Fruit fly (Drosophila melanogaster) whole organism, prepupa: Measurements from ENCODE around the gene Uros1.
A peak's percentile ranks its signal among the peaks of the same experiment; 100 is the strongest.

Source experiments
- Blimp-1 ChIP-seq: fragments of 200-800 bp; sonication (Bioruptor generic); optimal IDR thresholded peaks from 3 replicates; lab custom pipeline; 2017; ENCODE audit warnings: missing biosample characterization, missing genetic modification characterization, mild to moderate bottlenecking, moderate library complexity, missing genetic modification reagents
- CG11294 ChIP-seq: fragments of 200-800 bp; sonication (Bioruptor generic); IDR thresholded peaks from 2 replicates; pipeline ENCODE4 v1.3.6; 2022; ENCODE audit warnings: missing biosample characterization, missing genetic modification characterization
- CG11762 ChIP-seq: fragments of 200-800 bp; sonication (Bioruptor generic); optimal IDR thresholded peaks from 3 replicates; lab custom pipeline; 2016; ENCODE audit warnings: missing biosample characterization, missing genetic modification characterization; ENCODE audit not compliant: insufficient read depth
- CG11902 ChIP-seq: fragments of 200-800 bp; sonication (Bioruptor generic); optimal IDR thresholded peaks from 3 replicates; lab custom pipeline; 2016; ENCODE audit warnings: missing biosample characterization, missing genetic modification characterization
- CG15336 ChIP-seq: fragments of 200-800 bp; sonication (Bioruptor generic); IDR thresholded peaks from 2 replicates; pipeline ENCODE4 v1.3.6; 2022; ENCODE audit warnings: missing biosample characterization, missing genetic modification characterization
- CG1621 ChIP-seq: fragments of 200-800 bp; sonication (Bioruptor generic); optimal IDR thresholded peaks from 3 replicates; lab custom pipeline; 2018; ENCODE audit warnings: missing biosample characterization, mild to moderate bottlenecking, missing genetic modification characterization
- CG16779 ChIP-seq: fragments of 200-800 bp; sonication (Bioruptor generic); optimal IDR thresholded peaks from 3 replicates; lab custom pipeline; 2017; ENCODE audit warnings: missing biosample characterization, mild to moderate bottlenecking, missing genetic modification characterization
- CG3032 ChIP-seq: fragments of 200-800 bp; optimal IDR thresholded peaks from 2 replicates; lab custom pipeline; 2019; ENCODE audit warnings: missing biosample characterization, mild to moderate bottlenecking, missing genetic modification characterization, moderate library complexity
- CG31627 ChIP-seq: fragments of 200-800 bp; sonication (Bioruptor generic); optimal IDR thresholded peaks from 3 replicates; lab custom pipeline; 2016; ENCODE audit warnings: missing biosample characterization, missing genetic modification characterization
- CG32006 ChIP-seq: fragments of 200-800 bp; sonication (Bioruptor generic); optimal IDR thresholded peaks from 3 replicates; lab custom pipeline; 2017; ENCODE audit warnings: missing biosample characterization, mild to moderate bottlenecking, missing genetic modification characterization
- CG34406 ChIP-seq: fragments of 200-800 bp; sonication (Bioruptor generic); optimal IDR thresholded peaks from 3 replicates; lab custom pipeline; 2016; ENCODE audit warnings: missing biosample characterization, missing genetic modification characterization
- CG3919 ChIP-seq: fragments of 200-800 bp; sonication (Bioruptor generic); optimal IDR thresholded peaks from 3 replicates; lab custom pipeline; 2016; ENCODE audit warnings: missing biosample characterization, missing genetic modification characterization
- CG4318 ChIP-seq: fragments of 200-800 bp; sonication (Bioruptor generic); optimal IDR thresholded peaks from 3 replicates; lab custom pipeline; 2017; ENCODE audit warnings: missing biosample characterization, mild to moderate bottlenecking, missing genetic modification characterization
- CG6163 ChIP-seq: fragments of 200-800 bp; sonication (Bioruptor generic); IDR thresholded peaks from 3 replicates; pipeline ENCODE4 v1.3.6; 2022; ENCODE audit warnings: missing biosample characterization, missing genetic modification characterization
- CG6276 ChIP-seq: fragments of 200-800 bp; sonication (Bioruptor generic); optimal IDR thresholded peaks from 2 replicates; lab custom pipeline; 2017; ENCODE audit warnings: missing biosample characterization, mild to moderate bottlenecking, missing genetic modification characterization
- CG6808 ChIP-seq: fragments of 200-800 bp; sonication (Bioruptor generic); optimal IDR thresholded peaks from 3 replicates; lab custom pipeline; 2017; ENCODE audit warnings: missing biosample characterization, missing genetic modification characterization, mild to moderate bottlenecking, moderate library complexity, missing genetic modification reagents
- CG6854 ChIP-seq: fragments of 200-800 bp; sonication (Bioruptor generic); optimal IDR thresholded peaks from 2 replicates; lab custom pipeline; 2017; ENCODE audit warnings: missing biosample characterization, mild to moderate bottlenecking, missing genetic modification characterization
- CG7368 ChIP-seq: fragments of 200-800 bp; sonication (Bioruptor generic); optimal IDR thresholded peaks from 3 replicates; lab custom pipeline; 2016; ENCODE audit warnings: missing biosample characterization, missing genetic modification characterization
- CG8119 ChIP-seq: fragments of 200-800 bp; sonication (Bioruptor generic); IDR thresholded peaks from 3 replicates; pipeline ENCODE4 v1.3.6; 2022; ENCODE audit warnings: missing biosample characterization, missing genetic modification characterization
- CG8319 ChIP-seq: fragments of 200-800 bp; sonication (Bioruptor generic); optimal IDR thresholded peaks from 3 replicates; lab custom pipeline; 2016; ENCODE audit warnings: missing biosample characterization, missing genetic modification characterization
- CG9139 ChIP-seq: fragments of 200-800 bp; sonication (Bioruptor generic); optimal IDR thresholded peaks from 3 replicates; lab custom pipeline; 2017; ENCODE audit warnings: missing biosample characterization, mild to moderate bottlenecking, missing genetic modification characterization
- Eip75B ChIP-seq: fragments of 200-800 bp; sonication (Bioruptor generic); optimal IDR thresholded peaks from 3 replicates; lab custom pipeline; 2016; ENCODE audit warnings: missing biosample characterization, missing genetic modification characterization
- Eip78C ChIP-seq: fragments of 200-800 bp; sonication (Bioruptor generic); peaks from one replicate; lab custom pipeline; 2016; ENCODE audit warnings: missing biosample characterization, missing genetic modification characterization
- Eip93F ChIP-seq: fragments of 200-800 bp; sonication (Bioruptor generic); optimal IDR thresholded peaks from 2 replicates; lab custom pipeline; 2016; ENCODE audit warnings: missing biosample characterization, mild to moderate bottlenecking, missing genetic modification characterization
- Ets21C ChIP-seq: fragments of 200-800 bp; sonication (Bioruptor generic); optimal IDR thresholded peaks from 3 replicates; lab custom pipeline; 2016; ENCODE audit warnings: missing biosample characterization, missing genetic modification characterization
- Ets96B ChIP-seq: fragments of 200-800 bp; optimal IDR thresholded peaks from 2 replicates; lab custom pipeline; 2019; ENCODE audit warnings: missing biosample characterization, mild to moderate bottlenecking, missing genetic modification characterization, moderate library complexity
- Hr38 ChIP-seq: sonication (Bioruptor generic); optimal IDR thresholded peaks from 2 replicates; lab custom pipeline; 2016; ENCODE audit warnings: missing biosample characterization, missing genetic modification characterization
- Hr39 ChIP-seq: fragments of 200-800 bp; sonication (Bioruptor generic); optimal IDR thresholded peaks from 2 replicates; lab custom pipeline; 2016; ENCODE audit warnings: missing biosample characterization, missing genetic modification characterization
- Lpt ChIP-seq: fragments of 200-800 bp; sonication (Bioruptor generic); optimal IDR thresholded peaks from 3 replicates; lab custom pipeline; 2016; ENCODE audit warnings: missing biosample characterization, missing genetic modification characterization
- Met ChIP-seq: fragments of 200-800 bp; sonication (Bioruptor generic); optimal IDR thresholded peaks from 3 replicates; lab custom pipeline; 2016; ENCODE audit warnings: missing biosample characterization, missing genetic modification characterization
- Smox ChIP-seq: fragments of 200-800 bp; sonication (Bioruptor generic); optimal IDR thresholded peaks from 3 replicates; lab custom pipeline; 2016; ENCODE audit warnings: missing biosample characterization, missing genetic modification characterization
- Sox102F ChIP-seq: fragments of 200-800 bp; sonication (Bioruptor generic); optimal IDR thresholded peaks from 2 replicates; lab custom pipeline; 2016; ENCODE audit warnings: missing biosample characterization, mild to moderate bottlenecking, missing genetic modification characterization
- acj6 ChIP-seq: fragments of 200-800 bp; sonication (Bioruptor generic); optimal IDR thresholded peaks from 3 replicates; lab custom pipeline; 2016; ENCODE audit warnings: missing biosample characterization, missing genetic modification characterization
- cyc ChIP-seq: fragments of 200-800 bp; sonication (Bioruptor generic); optimal IDR thresholded peaks from 3 replicates; lab custom pipeline; 2016; ENCODE audit warnings: missing biosample characterization, missing genetic modification characterization
- dac ChIP-seq: fragments of 200-800 bp; sonication (Bioruptor generic); optimal IDR thresholded peaks from 2 replicates; lab custom pipeline; 2017; ENCODE audit warnings: missing biosample characterization, mild to moderate bottlenecking, missing genetic modification characterization
- dsx ChIP-seq: fragments of 200-800 bp; optimal IDR thresholded peaks from 3 replicates; lab custom pipeline; 2019; ENCODE audit warnings: missing biosample characterization, mild to moderate bottlenecking, missing genetic modification characterization, moderate library complexity; ENCODE audit not compliant: poor library complexity, severe bottlenecking
- eg ChIP-seq: fragments of 200-800 bp; sonication (Bioruptor generic); IDR thresholded peaks from 3 replicates; pipeline ENCODE4 v1.3.6; 2022; ENCODE audit warnings: missing biosample characterization, missing genetic modification characterization
- esn ChIP-seq: fragments of 200-800 bp; sonication (Bioruptor generic); optimal IDR thresholded peaks from 2 replicates; lab custom pipeline; 2016; ENCODE audit warnings: missing biosample characterization, mild to moderate bottlenecking, missing genetic modification characterization, moderate library complexity
- fd85E ChIP-seq: fragments of 200-800 bp; sonication (Bioruptor generic); optimal IDR thresholded peaks from 3 replicates; lab custom pipeline; 2016; ENCODE audit warnings: missing biosample characterization, missing genetic modification characterization
- fkh ChIP-seq: fragments of 200-800 bp; sonication (Bioruptor generic); optimal IDR thresholded peaks from 3 replicates; lab custom pipeline; 2017; ENCODE audit warnings: missing biosample characterization, mild to moderate bottlenecking, missing genetic modification characterization, moderate library complexity
- lz ChIP-seq: fragments of 200-800 bp; sonication (Bioruptor generic); optimal IDR thresholded peaks from 3 replicates; lab custom pipeline; 2016; ENCODE audit warnings: missing biosample characterization, missing genetic modification characterization
- net ChIP-seq: fragments of 200-800 bp; sonication (Bioruptor generic); optimal IDR thresholded peaks from 3 replicates; lab custom pipeline; 2016; ENCODE audit warnings: missing biosample characterization, missing genetic modification characterization
- pdm3 ChIP-seq: fragments of 200-800 bp; sonication (Bioruptor generic); optimal IDR thresholded peaks from 3 replicates; lab custom pipeline; 2016; ENCODE audit warnings: missing biosample characterization, missing genetic modification characterization
- salr ChIP-seq, 2 experiments: fragments of 200-800 bp; sonication (Bioruptor generic); optimal IDR thresholded peaks; 3 replicates each; lab custom pipeline; 2016 to 2018; ENCODE audit warnings: missing biosample characterization in 2 of 2, missing genetic modification characterization in 2 of 2, mild to moderate bottlenecking in 1 of 2
- svp ChIP-seq: fragments of 200-800 bp; sonication (Bioruptor generic); peaks from one replicate; lab custom pipeline; 2016; ENCODE audit warnings: missing biosample characterization, missing genetic modification characterization
- topi ChIP-seq: fragments of 200-800 bp; sonication (Bioruptor generic); optimal IDR thresholded peaks from 3 replicates; lab custom pipeline; 2016; ENCODE audit warnings: missing biosample characterization, missing genetic modification characterization
- vri ChIP-seq: fragments of 200-800 bp; sonication (Bioruptor generic); optimal IDR thresholded peaks from 3 replicates; lab custom pipeline; 2016; ENCODE audit warnings: missing biosample characterization, mild to moderate bottlenecking, missing genetic modification characterization

Gene Uros1

DNA sequence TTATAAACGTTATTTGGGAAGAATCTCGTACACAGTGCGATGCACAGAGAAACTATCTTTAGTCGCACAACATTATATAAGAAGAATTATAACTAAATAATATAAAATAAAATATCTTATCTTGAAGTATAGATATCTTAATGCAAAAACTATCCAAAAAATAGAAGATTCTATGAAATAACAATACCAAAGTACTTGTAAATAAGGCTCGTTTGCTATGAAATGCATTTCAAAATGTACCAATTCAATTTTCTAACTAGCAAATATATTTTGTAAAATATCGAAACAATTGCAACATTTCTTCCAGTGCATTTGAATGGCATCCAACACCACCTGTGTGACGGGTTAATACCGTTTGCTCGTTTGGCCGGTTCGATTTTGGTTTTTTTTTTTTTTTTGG is 33.8 kb downstream of the Uros1 start (continued):
- TF ChIP-seq Blimp-1 (GFP tag; lab: Kevin White, UChicago), result peak; percentile 31
- TF ChIP-seq Smox (GFP tag; lab: Kevin White, UChicago), result peak; percentile 45
- peak; percentile 40 for TF ChIP-seq lz (GFP tag; lab: Kevin White, UChicago)
- TF ChIP-seq CG9139, result no peak
- peak; percentile 49 for TF ChIP-seq topi (GFP tag; lab: Kevin White, UChicago)
- no peak for TF ChIP-seq CG8319 (GFP tag; lab: Kevin White, UChicago)
- TF ChIP-seq acj6, result peak; percentile 5
- TF ChIP-seq CG3919 (GFP tag; lab: Kevin White, UChicago), result peak; percentile 17
- TF ChIP-seq CG16779 (tag; lab: Kevin White, UChicago), result no peak
- peak; percentile 22 for TF ChIP-seq Ets96B
- no peak for TF ChIP-seq Lpt (GFP tag; lab: Kevin White, UChicago)
- TF ChIP-seq CG3032 (tag; lab: Kevin White, UChicago), result peak; percentile 34
- no peak for TF ChIP-seq Ets21C
- TF ChIP-seq Eip78C (GFP tag; lab: Kevin White, UChicago), result peak; percentile 69
- peak; percentile 13 for TF ChIP-seq CG6276 (GFP tag; lab: Kevin White, UChicago)
- no peak for TF ChIP-seq pdm3 (GFP tag; lab: Kevin White, UChicago)
- TF ChIP-seq vri, result no peak
- no peak for TF ChIP-seq CG32006 (GFP tag; lab: Kevin White, UChicago)
- TF ChIP-seq CG34406 (GFP tag; lab: Kevin White, UChicago), result peak; percentile 44
- no peak for TF ChIP-seq CG11294 (GFP tag; lab: Robert Waterston, UW)
- TF ChIP-seq CG1621, result no peak
- peak; percentile 72 for TF ChIP-seq svp (GFP tag; lab: Kevin White, UChicago)
- no peak for TF ChIP-seq CG11902 (GFP tag; lab: Kevin White, UChicago)
- TF ChIP-seq net, result no peak
- TF ChIP-seq cyc (GFP tag; lab: Kevin White, UChicago), result peak; percentile 36
- TF ChIP-seq dac, result no peak
- no peak for TF ChIP-seq CG6854 (GFP tag; lab: Kevin White, UChicago)
- no peak for TF ChIP-seq CG4318 (GFP tag; lab: Kevin White, UChicago)
- TF ChIP-seq Hr39 (GFP tag; lab: Kevin White, UChicago), result peak; percentile 44
- TF ChIP-seq salr (GFP tag; optimal IDR thresholded peaks at IDR 0.05; lab: Kevin White, UChicago), result no peak
- peak; percentile 32; the same call in 1 of the 2 replicates for TF ChIP-seq CG15336 (GFP tag; lab: Robert Waterston, UW)
- no peak for TF ChIP-seq CG11762 (GFP tag; lab: Kevin White, UChicago)
- TF ChIP-seq CG8119 (GFP tag; lab: Robert Waterston, UW), result peak; percentile 28; the same call in 1 of the 3 replicates
- TF ChIP-seq CG6163 (GFP tag; lab: Robert Waterston, UW), result 0 out of 3 replicates have a peak, but pooled peaks have one; percentile 33
- no peak for TF ChIP-seq fd85E
- TF ChIP-seq esn (GFP tag; lab: Kevin White, UChicago), result peak; percentile 62
- TF ChIP-seq CG31627 (GFP tag; lab: Kevin White, UChicago), result peak; percentile 36
- TF ChIP-seq Sox102F, result peak; percentile 38

DNA sequence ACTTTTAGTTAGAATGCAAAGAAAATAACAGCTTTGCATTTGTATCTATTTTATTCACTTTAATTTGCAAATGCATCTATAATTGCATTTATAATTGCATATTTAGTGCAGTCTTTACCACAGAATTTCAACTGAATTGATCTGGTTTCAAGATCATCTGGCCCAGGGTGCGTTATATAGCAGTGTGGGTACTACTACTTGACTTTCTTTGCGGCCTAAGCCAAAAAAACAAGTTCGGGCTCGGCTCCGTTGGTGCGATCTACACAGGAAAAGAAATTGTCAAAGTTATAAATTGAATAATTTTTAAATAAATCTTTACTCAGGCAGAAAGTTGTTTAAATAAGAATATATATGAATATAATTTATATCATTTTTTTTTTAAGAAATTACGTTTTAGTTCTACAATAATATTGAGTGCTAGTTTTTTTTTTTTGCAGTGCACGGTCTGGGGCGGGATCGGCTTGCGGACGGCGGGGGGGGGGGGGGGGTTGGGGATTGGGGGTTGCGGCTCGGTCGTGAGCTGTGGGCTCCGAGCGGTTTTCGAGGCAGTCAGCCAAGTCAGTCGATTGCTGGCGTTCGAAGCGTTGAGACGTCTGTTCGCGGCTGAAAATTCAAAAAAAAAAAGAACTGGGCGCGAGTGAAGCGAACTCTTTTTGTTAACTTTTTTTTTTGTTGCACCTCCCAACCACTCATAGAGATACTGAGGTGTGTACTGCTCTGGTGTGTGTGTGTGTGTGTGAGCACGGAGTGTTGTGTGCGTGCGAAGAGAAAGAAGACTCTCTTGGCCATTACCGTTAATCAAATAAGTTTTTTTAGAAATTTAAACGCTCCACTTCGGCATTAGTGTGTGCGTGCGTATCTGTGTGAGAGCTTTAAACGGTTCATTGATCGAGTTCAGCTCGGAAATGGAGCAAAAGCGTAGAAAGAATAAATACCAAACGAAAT is 36.2 kb downstream of the Uros1 start:
- peak; percentile 70 for TF ChIP-seq Smox (GFP tag; lab: Kevin White, UChicago)
- peak; percentile 66 for TF ChIP-seq Ets21C
- TF ChIP-seq salr (GFP tag; optimal IDR thresholded peaks at IDR 0.05; lab: Kevin White, UChicago), result peak; percentile 47 to 69
- TF ChIP-seq CG6163 (GFP tag; lab: Robert Waterston, UW), result peak; percentile 92
- TF ChIP-seq CG3919 (GFP tag; lab: Kevin White, UChicago), result peak; percentile 83
- peak; percentile 63 for TF ChIP-seq Eip93F
- TF ChIP-seq CG11294 (GFP tag; lab: Robert Waterston, UW), result no peak; the same call in 1 of the 2 replicates
- TF ChIP-seq CG7368 (GFP tag; lab: Kevin White, UChicago), result peak; percentile 40
- TF ChIP-seq net, result peak; percentile 73
- peak; percentile 88 for TF ChIP-seq CG3032 (tag; lab: Kevin White, UChicago)
- peak; percentile 89 for TF ChIP-seq dsx (GFP tag; lab: Kevin White, UChicago)
- TF ChIP-seq Hr39 (GFP tag; lab: Kevin White, UChicago), result peak; percentile 71
- peak; percentile 83 for TF ChIP-seq CG6854 (GFP tag; lab: Kevin White, UChicago)
- peak; percentile 79 for TF ChIP-seq Sox102F
- peak; percentile 83 for TF ChIP-seq Met (GFP tag; lab: Kevin White, UChicago)
- peak; percentile 87 for TF ChIP-seq CG6808 (GFP tag; lab: Kevin White, UChicago)
- peak; percentile 43 for TF ChIP-seq Eip75B
- TF ChIP-seq cyc (GFP tag; lab: Kevin White, UChicago), result peak; percentile 71
- TF ChIP-seq CG9139, result peak; percentile 93
- TF ChIP-seq Ets96B, result peak; percentile 80
- peak; percentile 70 for TF ChIP-seq acj6
- TF ChIP-seq fkh (GFP tag; lab: Kevin White, UChicago), result peak; percentile 40
- no peak for TF ChIP-seq Hr38 (GFP tag; lab: Kevin White, UChicago)
- TF ChIP-seq eg, result peak; percentile 92
